Fruit fly (Drosophila melanogaster) whole organism, embryonic: ENCODE data around the gene Psn.
A peak's percentile ranks its signal among the peaks of the same experiment; 100 is the strongest.

ENCODE experiments used
- Ada2b ChIP-seq: fragments of 200-800 bp; sonication (Bioruptor generic); IDR thresholded peaks from 2 replicates; pipeline ENCODE4 v1.3.6; 2022; ENCODE audit warnings: missing biosample characterization, missing genetic modification characterization
- Bteb2 ChIP-seq: fragments of 200-800 bp; sonication (Bioruptor generic); optimal IDR thresholded peaks from 2 replicates; lab custom pipeline; 2016; ENCODE audit warnings: missing biosample characterization, missing genetic modification characterization
- CG10979 ChIP-seq: fragments of 200-800 bp; sonication (Bioruptor generic); optimal IDR thresholded peaks from 2 replicates; lab custom pipeline; 2018; ENCODE audit warnings: missing biosample characterization, mild to moderate bottlenecking, missing genetic modification characterization, moderate library complexity
- CG11247 ChIP-seq: fragments of 200-800 bp; sonication (Bioruptor generic); IDR thresholded peaks from 2 replicates; pipeline ENCODE4 v1.3.6; 2022; ENCODE audit warnings: missing biosample characterization, missing genetic modification characterization
- CG11456 ChIP-seq: fragments of 200-800 bp; sonication (Bioruptor generic); IDR thresholded peaks from 3 replicates; pipeline ENCODE4 v1.3.6; 2022; ENCODE audit warnings: missing biosample characterization, missing genetic modification characterization
- CG11723 ChIP-seq: fragments of 200-800 bp; sonication (Bioruptor generic); optimal IDR thresholded peaks from 2 replicates; lab custom pipeline; 2017; ENCODE audit warnings: missing biosample characterization, mild to moderate bottlenecking, missing genetic modification characterization
- CG13894 ChIP-seq: fragments of 200-800 bp; sonication (Bioruptor generic); optimal IDR thresholded peaks from 3 replicates; lab custom pipeline; 2018; ENCODE audit warnings: missing biosample characterization, mild to moderate bottlenecking, missing genetic modification characterization, moderate library complexity
- CG14667 ChIP-seq: fragments of 200-800 bp; sonication (Bioruptor generic); IDR thresholded peaks from 2 replicates; pipeline ENCODE4 v1.3.6; 2022; ENCODE audit warnings: missing biosample characterization, missing genetic modification characterization
- CG15696 ChIP-seq: fragments of 200-800 bp; sonication (Bioruptor generic); optimal IDR thresholded peaks from 2 replicates; lab custom pipeline; 2019; ENCODE audit warnings: missing biosample characterization, mild to moderate bottlenecking, missing genetic modification characterization, moderate library complexity
- CG1603 ChIP-seq: fragments of 200-800 bp; sonication (Bioruptor generic); optimal IDR thresholded peaks from 2 replicates; lab custom pipeline; 2019; ENCODE audit warnings: missing biosample characterization, mild to moderate bottlenecking, missing genetic modification characterization, moderate library complexity
- CG16779 ChIP-seq: fragments of 200-800 bp; sonication (Bioruptor generic); IDR thresholded peaks from 2 replicates; pipeline ENCODE4 v1.3.6; 2022; ENCODE audit warnings: missing biosample characterization, missing genetic modification characterization
- CG17359 ChIP-seq: fragments of 200-800 bp; sonication (Bioruptor generic); optimal IDR thresholded peaks from 3 replicates; lab custom pipeline; 2018; ENCODE audit warnings: missing biosample characterization, mild to moderate bottlenecking, missing genetic modification characterization, moderate library complexity
- CG1792 ChIP-seq: fragments of 200-800 bp; sonication (Bioruptor generic); optimal IDR thresholded peaks from 2 replicates; lab custom pipeline; 2016; ENCODE audit warnings: missing biosample characterization, missing genetic modification characterization
- CG30431 ChIP-seq: fragments of 200-800 bp; sonication (Bioruptor generic); optimal IDR thresholded peaks from 2 replicates; lab custom pipeline; 2017; ENCODE audit warnings: missing biosample characterization, missing genetic modification characterization
- CG6254 ChIP-seq: fragments of 200-800 bp; sonication (Bioruptor generic); optimal IDR thresholded peaks from 3 replicates; lab custom pipeline; 2017; ENCODE audit warnings: mild to moderate bottlenecking, missing biosample characterization, missing genetic modification reagents, missing genetic modification characterization
- CG7786 ChIP-seq: fragments of 200-800 bp; sonication (Bioruptor generic); optimal IDR thresholded peaks from 2 replicates; lab custom pipeline; 2016; ENCODE audit warnings: missing biosample characterization, missing genetic modification characterization
- CG7839 ChIP-seq: fragments of 200-800 bp; sonication (Bioruptor generic); optimal IDR thresholded peaks from 3 replicates; lab custom pipeline; 2018; ENCODE audit warnings: missing biosample characterization, mild to moderate bottlenecking, missing genetic modification characterization, moderate library complexity
- CG7928 ChIP-seq: fragments of 200-800 bp; sonication (Bioruptor generic); optimal IDR thresholded peaks from 2 replicates; lab custom pipeline; 2017; ENCODE audit warnings: missing biosample characterization, mild to moderate bottlenecking, missing genetic modification characterization
- CG9437 ChIP-seq: fragments of 200-800 bp; sonication (Bioruptor generic); optimal IDR thresholded peaks from 2 replicates; lab custom pipeline; 2018; ENCODE audit warnings: missing biosample characterization, mild to moderate bottlenecking, missing genetic modification characterization
- CG9817 ChIP-seq: fragments of 200-800 bp; sonication (Bioruptor generic); optimal IDR thresholded peaks from 2 replicates; lab custom pipeline; 2018; ENCODE audit warnings: missing biosample characterization, mild to moderate bottlenecking, missing genetic modification characterization, moderate library complexity
- Elba2 ChIP-seq: fragments of 200-800 bp; sonication (Bioruptor generic); optimal IDR thresholded peaks from 3 replicates; lab custom pipeline; 2016; ENCODE audit warnings: missing biosample characterization, missing genetic modification characterization
- MTF-1 ChIP-seq: fragments of 200-800 bp; sonication (Bioruptor generic); optimal IDR thresholded peaks from 2 replicates; lab custom pipeline; 2018; ENCODE audit warnings: missing biosample characterization, mild to moderate bottlenecking, missing genetic modification characterization, borderline replicate concordance
- Meics ChIP-seq: fragments of 200-800 bp; sonication (Bioruptor generic); optimal IDR thresholded peaks from 2 replicates; lab custom pipeline; 2017; ENCODE audit warnings: missing biosample characterization, mild to moderate bottlenecking, missing genetic modification characterization
- NC2α ChIP-seq: fragments of 200-800 bp; sonication (Bioruptor generic); optimal IDR thresholded peaks from 2 replicates; lab custom pipeline; 2016; ENCODE audit warnings: missing biosample characterization, missing genetic modification characterization
- NFAT ChIP-seq: fragments of 200-800 bp; sonication (Bioruptor generic); IDR thresholded peaks from 2 replicates; pipeline ENCODE4 v1.3.6; 2022; ENCODE audit warnings: missing biosample characterization, missing genetic modification characterization
- NK7.1 ChIP-seq: fragments of 200-800 bp; sonication (Bioruptor generic); optimal IDR thresholded peaks from 3 replicates; lab custom pipeline; 2016; ENCODE audit warnings: missing biosample characterization, missing genetic modification characterization
- Nf-YA ChIP-seq: fragments of 200-800 bp; sonication (Bioruptor generic); IDR thresholded peaks from 2 replicates; pipeline ENCODE4 v1.3.6; 2022; ENCODE audit warnings: missing biosample characterization, missing genetic modification characterization
- Oli ChIP-seq: fragments of 200-800 bp; sonication (Bioruptor generic); optimal IDR thresholded peaks from 2 replicates; lab custom pipeline; 2018; ENCODE audit warnings: missing biosample characterization, mild to moderate bottlenecking, missing genetic modification characterization, moderate library complexity
- Ptx1 ChIP-seq: fragments of 200-800 bp; sonication (Bioruptor generic); IDR thresholded peaks from 2 replicates; pipeline ENCODE4 v1.3.6; 2022; ENCODE audit warnings: missing biosample characterization, missing genetic modification characterization
- Sry-δ ChIP-seq: fragments of 200-800 bp; sonication (Bioruptor generic); optimal IDR thresholded peaks from 2 replicates; lab custom pipeline; 2016; ENCODE audit warnings: missing biosample characterization, missing genetic modification characterization
- Ssrp ChIP-seq: fragments of 200-800 bp; sonication (Bioruptor generic); optimal IDR thresholded peaks from 2 replicates; lab custom pipeline; 2018; ENCODE audit warnings: missing biosample characterization, mild to moderate bottlenecking, missing genetic modification characterization, moderate library complexity
- Stat92E ChIP-seq, 3 experiments: fragments of >200 bp in 2 of 3; fragments of 200-800 bp in 1 of 3; sonication (Bioruptor generic) in 1 of 3; optimal IDR thresholded peaks; 2 replicates each; lab custom pipeline; 2017 to 2019; ENCODE audit warnings: missing biosample characterization in 3 of 3, missing genetic modification characterization in 3 of 3, mild to moderate bottlenecking in 1 of 3, moderate library complexity in 1 of 3
- Taf1 ChIP-seq: fragments of 200-800 bp; sonication (Bioruptor generic); IDR thresholded peaks from 2 replicates; pipeline ENCODE4 v1.3.6; 2022; ENCODE audit warnings: missing biosample characterization, missing genetic modification characterization
- aop ChIP-seq: fragments of 200-800 bp; sonication (Bioruptor generic); IDR thresholded peaks from 2 replicates; pipeline ENCODE4 v1.3.6; 2022; ENCODE audit warnings: missing biosample characterization, missing genetic modification characterization
- cg ChIP-seq: fragments of 200-800 bp; sonication (Bioruptor generic); optimal IDR thresholded peaks from 3 replicates; lab custom pipeline; 2019; ENCODE audit warnings: missing biosample characterization, mild to moderate bottlenecking, missing genetic modification characterization, moderate library complexity
- danr ChIP-seq: fragments of 200-800 bp; sonication (Bioruptor generic); IDR thresholded peaks from 2 replicates; pipeline ENCODE4 v1.3.6; 2022; ENCODE audit warnings: missing biosample characterization, missing genetic modification characterization
- ems ChIP-seq: fragments of 200-800 bp; sonication (Bioruptor generic); optimal IDR thresholded peaks from 3 replicates; lab custom pipeline; 2016; ENCODE audit warnings: missing biosample characterization, missing genetic modification characterization
- en ChIP-seq: fragments of 200-800 bp; sonication (Bioruptor generic); optimal IDR thresholded peaks from 2 replicates; lab custom pipeline; 2016; ENCODE audit warnings: missing biosample characterization, missing genetic modification characterization
- eve ChIP-seq, 2 experiments: fragments of >200 bp; optimal IDR thresholded peaks; 2 replicates each; lab custom pipeline; 2017; ENCODE audit warnings: missing biosample characterization in 2 of 2, missing genetic modification characterization in 2 of 2
- gcm ChIP-seq: fragments of 200-800 bp; sonication (Bioruptor generic); optimal IDR thresholded peaks from 2 replicates; lab custom pipeline; 2019; ENCODE audit warnings: missing biosample characterization, mild to moderate bottlenecking, missing genetic modification characterization, moderate library complexity
- gsb ChIP-seq: fragments of 200-800 bp; sonication (Bioruptor generic); IDR thresholded peaks from 2 replicates; pipeline ENCODE4 v1.3.6; 2022; ENCODE audit warnings: missing biosample characterization, missing genetic modification characterization
- gsb-n ChIP-seq: fragments of 200-800 bp; sonication (Bioruptor generic); optimal IDR thresholded peaks from 3 replicates; lab custom pipeline; 2018; ENCODE audit warnings: missing biosample characterization, mild to moderate bottlenecking, missing genetic modification characterization
- lbe ChIP-seq: fragments of 200-800 bp; sonication (Bioruptor generic); optimal IDR thresholded peaks from 2 replicates; lab custom pipeline; 2016; ENCODE audit warnings: missing biosample characterization, mild to moderate bottlenecking, missing genetic modification characterization
- luna ChIP-seq: fragments of 200-800 bp; sonication (Bioruptor generic); optimal IDR thresholded peaks from 2 replicates; lab custom pipeline; 2016; ENCODE audit warnings: missing biosample characterization, missing genetic modification characterization
- org-1 ChIP-seq: fragments of 200-800 bp; sonication (Bioruptor generic); optimal IDR thresholded peaks from 2 replicates; lab custom pipeline; 2017; ENCODE audit warnings: missing biosample characterization, missing genetic modification characterization
- psq ChIP-seq: fragments of 200-800 bp; sonication (Bioruptor generic); optimal IDR thresholded peaks from 2 replicates; lab custom pipeline; 2017; ENCODE audit warnings: missing biosample characterization, missing genetic modification characterization
- row ChIP-seq: fragments of 200-800 bp; sonication (Bioruptor generic); IDR thresholded peaks from 3 replicates; pipeline ENCODE4 v1.3.6; 2022; ENCODE audit warnings: missing biosample characterization, missing genetic modification characterization
- slbo ChIP-seq: fragments of 200-800 bp; sonication (Bioruptor generic); IDR thresholded peaks from 2 replicates; pipeline ENCODE4 v1.3.6; 2022; ENCODE audit warnings: missing biosample characterization, missing genetic modification characterization
- trh ChIP-seq: fragments of 200-800 bp; sonication (Bioruptor generic); optimal IDR thresholded peaks from 2 replicates; lab custom pipeline; 2016; ENCODE audit warnings: missing biosample characterization, missing genetic modification characterization
- twi ChIP-seq: fragments of 200-800 bp; optimal IDR thresholded peaks from 2 replicates; lab custom pipeline; 2019; ENCODE audit warnings: missing biosample characterization, mild to moderate bottlenecking, missing genetic modification characterization, moderate library complexity

Gene Psn

dm6 chr3L:20471499-20472313 lies 39.4 kb downstream of the Psn start (continued):
- TF ChIP-seq CG14667: no peak
- TF ChIP-seq Ada2b: no peak
- TF ChIP-seq psq (GFP tag; lab: Kevin White, UChicago): peak; percentile 47
- TF ChIP-seq CG16779 (GFP tag; lab: Robert Waterston, UW): no peak
- TF ChIP-seq NC2α (GFP tag; lab: Kevin White, UChicago): peak; percentile 60
- peak; percentile 31 for TF ChIP-seq en (GFP tag; lab: Kevin White, UChicago)
- TF ChIP-seq CG7928 (GFP tag; lab: Kevin White, UChicago): no peak
- peak; percentile 87 for TF ChIP-seq CG1792 (GFP tag; lab: Kevin White, UChicago)
- TF ChIP-seq slbo (GFP tag; lab: Robert Waterston, UW): peak; percentile 29; the same call in 1 of the 2 replicates
- no peak for TF ChIP-seq lbe (GFP tag; lab: Kevin White, UChicago)
- TF ChIP-seq Stat92E (GFP tag; optimal IDR thresholded peaks at IDR 0.05; lab: Kevin White, UChicago): no peak
- peak; percentile 22 for TF ChIP-seq CG9437 (GFP tag; lab: Kevin White, UChicago)
- peak; percentile 83 for TF ChIP-seq Meics (GFP tag; lab: Kevin White, UChicago)
- TF ChIP-seq CG7786: peak; percentile 32
- no peak for TF ChIP-seq cg (GFP tag; lab: Kevin White, UChicago)
- peak; percentile 59 for TF ChIP-seq CG17359 (tag; lab: Kevin White, UChicago)
- TF ChIP-seq Nf-YA: no peak
- peak; percentile 71 for TF ChIP-seq CG15696 (tag; lab: Kevin White, UChicago)
- TF ChIP-seq twi (tag; lab: Kevin White, UChicago): no peak
- peak; percentile 32 for TF ChIP-seq CG9817 (tag; lab: Kevin White, UChicago)
- TF ChIP-seq ems (GFP tag; lab: Kevin White, UChicago): peak; percentile 60
- no peak for TF ChIP-seq CG11247 (GFP tag; lab: Robert Waterston, UW)
- peak; percentile 1 for TF ChIP-seq Sry-δ
- peak; percentile 5 for TF ChIP-seq luna (GFP tag; lab: Kevin White, UChicago)
- TF ChIP-seq MTF-1 (GFP tag; lab: Kevin White, UChicago): peak; percentile 48
- peak; percentile 13 for TF ChIP-seq Bteb2
- peak; percentile 12 for TF ChIP-seq CG13894 (tag; lab: Kevin White, UChicago)
- TF ChIP-seq Oli (tag; lab: Kevin White, UChicago): no peak
- TF ChIP-seq gsb-n (tag; lab: Kevin White, UChicago): peak; percentile 34
- TF ChIP-seq NFAT (GFP tag; lab: Robert Waterston, UW): no peak
- TF ChIP-seq CG1603: peak; percentile 85
- no peak; the same call in 1 of the 3 replicates for TF ChIP-seq row (GFP tag; lab: Robert Waterston, UW)
- TF ChIP-seq gsb: no peak
- peak; percentile 44 for TF ChIP-seq CG11723
- TF ChIP-seq CG30431 (GFP tag; lab: Kevin White, UChicago): peak; percentile 27
- TF ChIP-seq Ssrp (tag; lab: Kevin White, UChicago): no peak
- TF ChIP-seq eve (GFP tag; optimal IDR thresholded peaks at IDR 0.05; lab: Kevin White, UChicago): peak in 1 of 2 experiments; percentile 64
- peak; percentile 12 for TF ChIP-seq CG10979 (tag; lab: Kevin White, UChicago)
- peak; percentile 35; the same call in 1 of the 2 replicates for TF ChIP-seq Ptx1 (GFP tag; lab: Robert Waterston, UW)
- no peak for TF ChIP-seq CG11456 (GFP tag; lab: Robert Waterston, UW)
- TF ChIP-seq Elba2: no peak
- peak; percentile 76 for TF ChIP-seq org-1 (GFP tag; lab: Kevin White, UChicago)
- no peak for TF ChIP-seq danr (GFP tag; lab: Robert Waterston, UW)
- TF ChIP-seq NK7.1 (GFP tag; lab: Kevin White, UChicago): peak; percentile 23
- TF ChIP-seq aop: no peak
- no peak for TF ChIP-seq CG6254 (GFP tag; lab: Kevin White, UChicago)
- no peak for TF ChIP-seq Taf1 (GFP tag; lab: Robert Waterston, UW)
- TF ChIP-seq CG7839: peak; percentile 14
- no peak for TF ChIP-seq gcm (GFP tag; lab: Kevin White, UChicago)
- TF ChIP-seq trh: peak; percentile 12
